Fruit fly (Drosophila melanogaster): ENCODE data around the gene Rh2.

DNA sequence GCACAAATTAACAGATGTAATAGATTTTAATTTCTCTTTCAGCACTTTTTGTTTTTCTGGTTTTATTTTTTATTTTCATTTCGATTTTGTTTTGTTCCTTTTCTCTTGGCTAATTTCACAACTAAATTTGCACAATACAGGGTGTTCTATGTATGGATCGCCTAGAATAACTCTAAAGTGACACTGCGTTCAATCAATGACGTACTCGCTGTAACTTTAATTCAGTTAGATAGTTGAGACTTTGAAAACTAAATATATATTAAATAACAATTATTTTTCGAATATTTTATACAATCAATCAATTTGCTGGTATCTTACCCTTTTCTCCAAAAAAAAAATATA, 25.4 kb downstream of the Rh2 start:
- TF ChIP-seq Hr4 (GFP tag; optimal IDR thresholded peaks at IDR 0.05) (no peak), CG31627 (GFP tag; optimal IDR thresholded peaks at IDR 0.05) (no peak)
